Worm (Caenorhabditis elegans) whole organism, L4 larva: ENCODE measurements around the gene cpr-9.

Experiments used
- F26F4.8 ChIP-seq: fragments of 200-800 bp; sonication (Bioruptor generic); conservative IDR thresholded peaks from 2 replicates; pipeline ENCODE4 v1.3.6; 2022; ENCODE audit warnings: missing genetic modification characterization, missing compliant biosample characterization
- F37D6.2 ChIP-seq: sonication (generic microtip); optimal IDR thresholded peaks from 2 replicates; lab custom pipeline; 2016; ENCODE audit warnings: mild to moderate bottlenecking, missing genetic modification characterization, missing compliant biosample characterization
- F49E8.2 ChIP-seq: sonication (generic microtip); optimal IDR thresholded peaks from 2 replicates; lab custom pipeline; 2016; ENCODE audit warnings: missing compliant biosample characterization, mild to moderate bottlenecking, missing genetic modification characterization, borderline replicate concordance
- T20F7.1 ChIP-seq: fragments of 200-800 bp; sonication (Bioruptor generic); optimal IDR thresholded peaks from 2 replicates; lab custom pipeline; 2018; ENCODE audit warnings: mild to moderate bottlenecking, missing genetic modification characterization, missing compliant biosample characterization
- Y105C5A.15 ChIP-seq: fragments of 200-800 bp; sonication (Bioruptor generic); IDR thresholded peaks from 2 replicates; pipeline ENCODE4 v1.3.6; 2022; ENCODE audit warnings: missing genetic modification characterization, missing compliant biosample characterization
- ZK546.5 ChIP-seq, 2 experiments: sonication (generic microtip); optimal IDR thresholded peaks; 2 replicates each; lab custom pipeline; 2017; ENCODE audit warnings: missing biosample characterization in 2 of 2, missing genetic modification characterization in 2 of 2
- aha-1 ChIP-seq: fragments of 150-350 bp; peaks from one replicate; lab custom pipeline; 2014; ENCODE audit warnings: missing biosample characterization, missing genetic modification characterization
- aly-2 ChIP-seq: sonication (generic microtip); optimal IDR thresholded peaks from 2 replicates; lab custom pipeline; 2018; ENCODE audit warnings: missing biosample characterization, missing genetic modification characterization
- arid-1 ChIP-seq: fragments of 200-800 bp; sonication (Bioruptor generic); conservative IDR thresholded peaks from 2 replicates; pipeline ENCODE4 v1.3.6; 2022; ENCODE audit warnings: missing genetic modification reagents, missing genetic modification characterization, missing compliant biosample characterization
- attf-4 ChIP-seq: sonication (generic microtip); optimal IDR thresholded peaks from 3 replicates; lab custom pipeline; 2017; ENCODE audit warnings: missing biosample characterization, missing genetic modification characterization
- ceh-20 ChIP-seq: fragments of 200-800 bp; sonication (Bioruptor generic); IDR thresholded peaks from 2 replicates; pipeline ENCODE4 v1.3.6; 2022; ENCODE audit warnings: missing genetic modification reagents, missing genetic modification characterization, missing compliant biosample characterization
- ceh-32 ChIP-seq: sonication (generic microtip); optimal IDR thresholded peaks from 2 replicates; lab custom pipeline; 2016; ENCODE audit warnings: mild to moderate bottlenecking, missing genetic modification characterization, missing compliant biosample characterization; ENCODE audit not compliant: poor library complexity
- cey-2 ChIP-seq: sonication (generic microtip); optimal IDR thresholded peaks from 3 replicates; lab custom pipeline; 2017; ENCODE audit warnings: missing genetic modification characterization, mild to moderate bottlenecking, missing compliant biosample characterization, antibody characterized with exemption, borderline replicate concordance; ENCODE audit not compliant: insufficient read depth
- daf-19 ChIP-seq: fragments of 200-800 bp; sonication (Bioruptor generic); conservative IDR thresholded peaks from 2 replicates; pipeline ENCODE4 v1.3.6; 2022; ENCODE audit warnings: missing genetic modification characterization, missing compliant biosample characterization
- dmd-6 ChIP-seq: fragments of 200-800 bp; sonication (Bioruptor generic); IDR thresholded peaks from 2 replicates; pipeline ENCODE4 v1.3.6; 2022; ENCODE audit warnings: missing genetic modification reagents, missing genetic modification characterization, missing compliant biosample characterization
- egl-27 ChIP-seq: sonication (generic microtip); optimal IDR thresholded peaks from 3 replicates; lab custom pipeline; 2017; ENCODE audit warnings: missing biosample characterization, missing genetic modification reagents, missing genetic modification characterization
- egl-43 ChIP-seq: fragments of 200-800 bp; sonication (Bioruptor generic); IDR thresholded peaks from 2 replicates; pipeline ENCODE4 v1.3.6; 2022; ENCODE audit warnings: missing genetic modification reagents, missing genetic modification characterization, missing compliant biosample characterization
- fkh-10 ChIP-seq: fragments of 150-350 bp; optimal IDR thresholded peaks from 2 replicates; lab custom pipeline; 2014; ENCODE audit warnings: missing biosample characterization, missing genetic modification reagents, missing genetic modification characterization
- gei-8 ChIP-seq: fragments of 200-800 bp; sonication (Bioruptor generic); optimal IDR thresholded peaks from 2 replicates; lab custom pipeline; 2018; ENCODE audit warnings: mild to moderate bottlenecking, missing genetic modification characterization, missing compliant biosample characterization
- hif-1 ChIP-seq, 2 experiments: sonication (generic microtip); optimal IDR thresholded peaks; 2 replicates each; lab custom pipeline; 2016 to 2017; ENCODE audit warnings: missing compliant biosample characterization in 2 of 2, missing genetic modification characterization in 2 of 2, missing genetic modification reagents in 2 of 2, missing genotype in 2 of 2, mild to moderate bottlenecking in 1 of 2
- jun-1 ChIP-seq: fragments of 150-350 bp; optimal IDR thresholded peaks from 2 replicates; lab custom pipeline; 2014; ENCODE audit warnings: missing biosample characterization, missing genetic modification reagents, missing genetic modification characterization
- lim-7 ChIP-seq: fragments of 200-800 bp; sonication (Bioruptor generic); IDR thresholded peaks from 2 replicates; pipeline ENCODE4 v1.3.6; 2022; ENCODE audit warnings: missing genetic modification characterization, missing compliant biosample characterization
- lin-1 ChIP-seq: fragments of 200-800 bp; sonication (Bioruptor generic); IDR thresholded peaks from 2 replicates; pipeline ENCODE4 v1.3.6; 2022; ENCODE audit warnings: missing genetic modification reagents, missing genetic modification characterization, missing compliant biosample characterization
- lin-13 ChIP-seq: fragments of 150-350 bp; optimal IDR thresholded peaks from 2 replicates; lab custom pipeline; 2014; ENCODE audit warnings: missing biosample characterization, missing genetic modification reagents, missing genetic modification characterization
- lin-15B ChIP-seq: fragments of 150-350 bp; sonication (generic microtip); optimal IDR thresholded peaks from 3 replicates; lab custom pipeline; 2014; ENCODE audit warnings: missing biosample characterization, missing genetic modification characterization
- lin-38 ChIP-seq: fragments of 200-800 bp; sonication (Bioruptor generic); IDR thresholded peaks from 2 replicates; pipeline ENCODE4 v1.3.6; 2022; ENCODE audit warnings: missing genetic modification reagents, missing genetic modification characterization, missing compliant biosample characterization
- madf-9 ChIP-seq: fragments of 200-800 bp; sonication (Bioruptor generic); conservative IDR thresholded peaks from 2 replicates; pipeline ENCODE4 v1.3.6; 2022; ENCODE audit warnings: missing genetic modification reagents, missing genetic modification characterization, missing compliant biosample characterization
- mep-1 ChIP-seq: fragments of 150-350 bp; sonication (generic microtip); optimal IDR thresholded peaks from 3 replicates; lab custom pipeline; 2014; ENCODE audit warnings: missing biosample characterization, missing genetic modification characterization
- mxl-2 ChIP-seq: fragments of 200-800 bp; sonication (Bioruptor generic); conservative IDR thresholded peaks from 2 replicates; pipeline ENCODE4 v1.3.6; 2022; ENCODE audit warnings: missing genetic modification reagents, missing genetic modification characterization, missing compliant biosample characterization
- mxl-3 ChIP-seq: fragments of 200-800 bp; sonication (Bioruptor generic); optimal IDR thresholded peaks from 2 replicates; lab custom pipeline; 2018; ENCODE audit warnings: mild to moderate bottlenecking, missing genetic modification characterization, missing compliant biosample characterization
- nhr-10 ChIP-seq: fragments of 150-350 bp; optimal IDR thresholded peaks from 2 replicates; lab custom pipeline; 2014; ENCODE audit warnings: missing biosample characterization, missing genetic modification characterization
- nhr-102 ChIP-seq: sonication (generic microtip); optimal IDR thresholded peaks from 2 replicates; lab custom pipeline; 2016; ENCODE audit warnings: mild to moderate bottlenecking, missing genetic modification characterization, moderate library complexity, missing compliant biosample characterization
- nhr-11 ChIP-seq: fragments of 150-350 bp; optimal IDR thresholded peaks from 2 replicates; lab custom pipeline; 2014; ENCODE audit warnings: missing biosample characterization, missing genetic modification characterization
- nhr-111 ChIP-seq: fragments of 200-800 bp; sonication (Bioruptor generic); optimal IDR thresholded peaks from 2 replicates; lab custom pipeline; 2018; ENCODE audit warnings: mild to moderate bottlenecking, missing genetic modification characterization, missing compliant biosample characterization
- nhr-28 ChIP-seq: fragments of 150-350 bp; optimal IDR thresholded peaks from 2 replicates; lab custom pipeline; 2014; ENCODE audit warnings: missing biosample characterization, missing genetic modification characterization
- nhr-41 ChIP-seq: fragments of 200-800 bp; sonication (Bioruptor generic); IDR thresholded peaks from 2 replicates; pipeline ENCODE4 v1.3.6; 2022; ENCODE audit warnings: missing genetic modification reagents, missing genetic modification characterization, missing compliant biosample characterization
- nhr-42 ChIP-seq: fragments of 200-800 bp; sonication (Bioruptor generic); IDR thresholded peaks from 2 replicates; pipeline ENCODE4 v1.3.6; 2022; ENCODE audit warnings: missing genetic modification characterization, missing compliant biosample characterization
- nhr-77 ChIP-seq: fragments of 150-350 bp; optimal IDR thresholded peaks from 2 replicates; lab custom pipeline; 2014; ENCODE audit warnings: missing biosample characterization, missing genetic modification characterization
- pqm-1 ChIP-seq: sonication (generic microtip); optimal IDR thresholded peaks from 2 replicates; lab custom pipeline; 2017; ENCODE audit warnings: missing biosample characterization, missing genetic modification characterization
- saeg-2 ChIP-seq: fragments of 200-800 bp; sonication (Bioruptor generic); IDR thresholded peaks from 2 replicates; pipeline ENCODE4 v1.3.6; 2022; ENCODE audit warnings: missing genetic modification reagents, missing genetic modification characterization, missing compliant biosample characterization
- sdz-12 ChIP-seq: fragments of 200-800 bp; sonication (Bioruptor generic); optimal IDR thresholded peaks from 2 replicates; lab custom pipeline; 2018; ENCODE audit warnings: mild to moderate bottlenecking, missing genetic modification characterization, missing compliant biosample characterization
- skn-1 ChIP-seq: fragments of 150-350 bp; optimal IDR thresholded peaks from 2 replicates; lab custom pipeline; 2014; ENCODE audit warnings: missing biosample characterization, missing genetic modification characterization
- spr-1 ChIP-seq: sonication (generic microtip); optimal IDR thresholded peaks from 2 replicates; lab custom pipeline; 2016; ENCODE audit warnings: mild to moderate bottlenecking, missing genetic modification characterization, missing compliant biosample characterization
- tra-1 ChIP-seq: fragments of 200-800 bp; sonication (Bioruptor generic); IDR thresholded peaks from 2 replicates; pipeline ENCODE4 v1.3.6; 2022; ENCODE audit warnings: missing genetic modification reagents, missing genetic modification characterization, missing compliant biosample characterization
- unc-130 ChIP-seq: sonication (generic microtip); optimal IDR thresholded peaks from 2 replicates; lab custom pipeline; 2016; ENCODE audit warnings: missing genetic modification reagents, missing genetic modification characterization, missing compliant biosample characterization
- vab-7 ChIP-seq: fragments of 200-800 bp; sonication (Bioruptor generic); IDR thresholded peaks from 2 replicates; pipeline ENCODE4 v1.3.6; 2022; ENCODE audit warnings: missing genetic modification reagents, missing genetic modification characterization, missing compliant biosample characterization
- zfp-3 ChIP-seq: fragments of 200-800 bp; sonication (Bioruptor generic); conservative IDR thresholded peaks from 2 replicates; pipeline ENCODE4 v1.3.6; 2022; ENCODE audit warnings: missing genetic modification reagents, missing genetic modification characterization, missing compliant biosample characterization
- zip-2 ChIP-seq: fragments of 150-350 bp; optimal IDR thresholded peaks from 2 replicates; lab custom pipeline; 2014; ENCODE audit warnings: missing biosample characterization, missing genetic modification characterization
- ztf-7 ChIP-seq: fragments of 150-350 bp; optimal IDR thresholded peaks from 2 replicates; lab custom pipeline; 2014; ENCODE audit warnings: missing biosample characterization, missing genetic modification characterization

The cpr-9 gene

ce11 chrV:11979673-11980561, 22.9 kb upstream of the cpr-9 start, which contains the start of gene snr-4 (continued):
- peak; percentile 72 for TF ChIP-seq lim-7 (GFP tag; lab: Robert Waterston, UW)
- TF ChIP-seq lin-13 (GFP tag; lab: Kevin White, UChicago): peak; percentile 86
- TF ChIP-seq ceh-32: peak; percentile 21
- 0 out of 2 replicates have a peak, but pooled peaks have one; percentile 34 for TF ChIP-seq daf-19 (GFP tag; lab: Robert Waterston, UW)
- peak; percentile 97 for TF ChIP-seq mep-1 (tag; lab: Kevin White, UChicago)
- peak; percentile 69 for TF ChIP-seq gei-8 (GFP tag; lab: Kevin White, UChicago)
- TF ChIP-seq lin-15B (tag; lab: Kevin White, UChicago): peak; percentile 21
- TF ChIP-seq nhr-77: peak; percentile 90
- peak; percentile 79 for TF ChIP-seq T20F7.1
- TF ChIP-seq skn-1 (tag; lab: Kevin White, UChicago): no peak
- peak; percentile 84 for TF ChIP-seq mxl-3 (GFP tag; lab: Kevin White, UChicago)
- TF ChIP-seq spr-1: peak; percentile 78
- TF ChIP-seq vab-7 (GFP tag; lab: Robert Waterston, UW): peak; percentile 70
- peak; percentile 92 for TF ChIP-seq lin-1 (GFP tag; lab: Robert Waterston, UW)
- no peak for TF ChIP-seq aly-2 (tag; lab: Kevin White, UChicago)
- no peak for TF ChIP-seq nhr-10
- TF ChIP-seq saeg-2 (GFP tag; lab: Robert Waterston, UW): peak; percentile 50; the same call in 1 of the 2 replicates
- TF ChIP-seq ceh-20 (GFP tag; lab: Robert Waterston, UW): peak; percentile 87
- no peak for TF ChIP-seq ZK546.5 (tag; optimal IDR thresholded peaks at IDR 0.05; lab: Kevin White, UChicago)
- TF ChIP-seq egl-43 (GFP tag; lab: Robert Waterston, UW): peak; percentile 93
- TF ChIP-seq attf-4: no peak
- peak; percentile 66 for TF ChIP-seq zip-2 (tag; lab: Kevin White, UChicago)
- TF ChIP-seq Y105C5A.15 (GFP tag; lab: Robert Waterston, UW): peak; percentile 5; the same call in 1 of the 2 replicates
- TF ChIP-seq nhr-102 (tag; lab: Kevin White, UChicago): peak; percentile 93
- TF ChIP-seq unc-130: peak; percentile 92
- TF ChIP-seq egl-27 (tag; lab: Kevin White, UChicago): no peak
- peak; percentile 96 for TF ChIP-seq aha-1 (tag; lab: Kevin White, UChicago)
- TF ChIP-seq fkh-10: peak; percentile 73
- no peak for TF ChIP-seq mxl-2
- peak; percentile 72 for TF ChIP-seq nhr-111 (GFP tag; lab: Kevin White, UChicago)
- peak; percentile 82 for TF ChIP-seq sdz-12 (GFP tag; lab: Kevin White, UChicago)
- TF ChIP-seq zfp-3 (GFP tag; lab: Robert Waterston, UW): peak; percentile 63; the same call in 1 of the 2 replicates
- peak; percentile 96 for TF ChIP-seq dmd-6 (GFP tag; lab: Robert Waterston, UW)
- peak; percentile 78 for TF ChIP-seq jun-1 (tag; lab: Kevin White, UChicago)
- TF ChIP-seq nhr-28 (tag; lab: Kevin White, UChicago): peak; percentile 85
- TF ChIP-seq F37D6.2 (tag; lab: Kevin White, UChicago): peak; percentile 85
- peak; percentile 33 for TF ChIP-seq pqm-1 (tag; lab: Kevin White, UChicago)
- peak; percentile 72 for TF ChIP-seq ztf-7 (tag; lab: Kevin White, UChicago)
- peak; percentile 43; the same call in 1 of the 2 replicates for TF ChIP-seq madf-9
- peak; percentile 94 for TF ChIP-seq F49E8.2 (tag; lab: Kevin White, UChicago)
- TF ChIP-seq nhr-11 (tag; lab: Kevin White, UChicago): peak; percentile 90
- peak; percentile 71; the same call in 1 of the 2 replicates for TF ChIP-seq tra-1 (GFP tag; lab: Robert Waterston, UW)
- TF ChIP-seq hif-1 (tag; optimal IDR thresholded peaks at IDR 0.05; lab: Kevin White, UChicago): peak; percentile 50 to 84
- TF ChIP-seq nhr-41: 0 out of 2 replicates have a peak, but pooled peaks have one; percentile 8
- no peak for TF ChIP-seq cey-2 (tag; lab: Kevin White, UChicago)
- TF ChIP-seq nhr-42 (GFP tag; lab: Robert Waterston, UW): peak; percentile 91
- TF ChIP-seq arid-1: peak; percentile 90
- peak; percentile 91 for TF ChIP-seq lin-38 (GFP tag; lab: Robert Waterston, UW)
- no peak for TF ChIP-seq F26F4.8 (GFP tag; lab: Robert Waterston, UW)
